Worm (Caenorhabditis elegans) whole organism, young adult: ENCODE measurements around the gene C55A6.11.

Experiments
- Y56A3A.18 ChIP-seq: fragments of 200-800 bp; sonication (Bioruptor generic); IDR thresholded peaks from 2 replicates; pipeline ENCODE4 v1.3.6; 2022; ENCODE audit warnings: missing genetic modification reagents, missing genetic modification characterization, missing compliant biosample characterization
- ceh-100 ChIP-seq: fragments of 200-800 bp; sonication (Bioruptor generic); IDR thresholded peaks from 2 replicates; pipeline ENCODE4 v1.3.6; 2022; ENCODE audit warnings: missing genetic modification reagents, missing genetic modification characterization, missing compliant biosample characterization
- tlf-1 ChIP-seq: fragments of 200-800 bp; sonication (Bioruptor generic); optimal IDR thresholded peaks from 2 replicates; lab custom pipeline; 2018; ENCODE audit warnings: mild to moderate bottlenecking, missing genetic modification characterization, missing compliant biosample characterization

DNA sequence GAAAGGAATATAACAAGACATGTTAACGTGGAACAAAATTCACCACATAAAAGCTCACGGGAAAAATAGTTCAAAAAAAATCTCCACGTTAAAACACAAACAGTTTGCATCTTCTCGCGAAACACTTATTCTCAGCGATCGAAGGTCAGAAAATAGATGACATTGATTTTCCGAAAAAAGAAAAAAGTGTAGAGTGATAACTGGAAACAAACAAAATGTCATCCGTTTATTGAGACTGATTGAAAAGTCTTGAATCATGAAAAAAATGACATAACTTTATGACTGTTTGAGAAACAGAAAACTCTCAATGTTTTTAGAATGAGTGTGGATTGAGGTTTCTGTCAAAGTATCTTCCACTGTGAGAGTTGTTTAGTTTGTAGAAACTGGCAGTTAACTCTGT, 2.5 kb upstream of the C55A6.11 start, which contains the start of gene C55A6.4:
- no peak for TF ChIP-seq Y56A3A.18
- no peak for TF ChIP-seq ceh-100 (GFP tag; lab: Robert Waterston, UW)
- TF ChIP-seq tlf-1 (GFP tag; lab: Kevin White, UChicago): no peak
